Worm (Caenorhabditis elegans) whole organism, young adult: ENCODE measurements around the gene fbxa-224.

Source experiments
- F22D6.2 ChIP-seq: sonication (generic microtip); optimal IDR thresholded peaks from 2 replicates; lab custom pipeline; 2016; ENCODE audit warnings: mild to moderate bottlenecking, missing genetic modification characterization, missing compliant biosample characterization
- attf-6 ChIP-seq: fragments of 200-800 bp; sonication (Bioruptor generic); IDR thresholded peaks from 2 replicates; pipeline ENCODE4 v1.3.6; 2022; ENCODE audit warnings: missing genetic modification reagents, missing genetic modification characterization, missing compliant biosample characterization
- ceh-79 ChIP-seq: sonication (generic microtip); optimal IDR thresholded peaks from 2 replicates; lab custom pipeline; 2017; ENCODE audit warnings: mild to moderate bottlenecking, missing genetic modification characterization, missing compliant biosample characterization
- dpl-1 ChIP-seq: fragments of 150-350 bp; optimal IDR thresholded peaks from 2 replicates; lab custom pipeline; 2014; ENCODE audit warnings: missing biosample characterization, missing genetic modification reagents, missing genetic modification characterization
- egl-18 ChIP-seq: fragments of 200-800 bp; sonication (Bioruptor generic); IDR thresholded peaks from 2 replicates; pipeline ENCODE4 v1.3.6; 2022; ENCODE audit warnings: missing genetic modification reagents, missing genetic modification characterization, missing compliant biosample characterization
- ekl-4 ChIP-seq: fragments of 200-800 bp; sonication (Bioruptor generic); IDR thresholded peaks from 2 replicates; pipeline ENCODE4 v1.3.6; 2022; ENCODE audit warnings: missing genetic modification reagents, missing genetic modification characterization, missing compliant biosample characterization
- ets-4 ChIP-seq: fragments of 200-800 bp; sonication (Bioruptor generic); optimal IDR thresholded peaks from 2 replicates; lab custom pipeline; 2018; ENCODE audit warnings: mild to moderate bottlenecking, missing genetic modification characterization, missing compliant biosample characterization
- let-607 ChIP-seq, 2 experiments: fragments of 200-800 bp in 1 of 2; sonication (Bioruptor generic) in 1 of 2; sonication (generic microtip) in 1 of 2; optimal IDR thresholded peaks; 2 replicates each; lab custom pipeline; 2016 to 2018; ENCODE audit warnings: mild to moderate bottlenecking in 2 of 2, missing compliant biosample characterization in 2 of 2, missing genetic modification characterization in 2 of 2, moderate library complexity in 2 of 2, missing genotype in 1 of 2
- mes-4 ChIP-seq: sonication (generic microtip); optimal IDR thresholded peaks from 2 replicates; lab custom pipeline; 2016; ENCODE audit warnings: missing genotype, missing genetic modification characterization, missing compliant biosample characterization
- nhr-120 ChIP-seq: fragments of 200-800 bp; sonication (Bioruptor generic); IDR thresholded peaks from 2 replicates; pipeline ENCODE4 v1.3.6; 2022; ENCODE audit warnings: missing genetic modification characterization, missing compliant biosample characterization
- sea-2 ChIP-seq: fragments of 200-800 bp; sonication (Bioruptor generic); IDR thresholded peaks from 2 replicates; pipeline ENCODE4 v1.3.6; 2022; ENCODE audit warnings: missing genetic modification characterization, missing compliant biosample characterization
- snpc-3.4 ChIP-seq: sonication (generic microtip); optimal IDR thresholded peaks from 2 replicates; lab custom pipeline; 2017; ENCODE audit warnings: missing genetic modification characterization, mild to moderate bottlenecking, missing compliant biosample characterization, antibody characterized with exemption, moderate library complexity, missing genotype, missing genetic modification reagents
- tbx-9 ChIP-seq: sonication (generic microtip); optimal IDR thresholded peaks from 2 replicates; lab custom pipeline; 2016; ENCODE audit warnings: borderline replicate concordance, missing genetic modification characterization, inconsistent platforms, missing compliant biosample characterization

ce11 chrII:7543808-7544207 is 4.1 kb downstream of the fbxa-224 start, which contains the start of gene rol-8:
- TF ChIP-seq ceh-79 (tag; lab: Kevin White, UChicago): no peak
- TF ChIP-seq egl-18 (GFP tag; lab: Robert Waterston, UW): no peak
- TF ChIP-seq snpc-3.4 (tag; lab: Kevin White, UChicago): no peak
- no peak for TF ChIP-seq F22D6.2 (tag; lab: Kevin White, UChicago)
- TF ChIP-seq nhr-120 (GFP tag; lab: Robert Waterston, UW): no peak
- TF ChIP-seq sea-2 (GFP tag; lab: Robert Waterston, UW): no peak
- no peak for TF ChIP-seq ets-4 (GFP tag; lab: Kevin White, UChicago)
- no peak for TF ChIP-seq ekl-4 (GFP tag; lab: Robert Waterston, UW)
- TF ChIP-seq attf-6: no peak
- no peak for TF ChIP-seq mes-4
- TF ChIP-seq tbx-9 (tag; lab: Kevin White, UChicago): no peak
- no peak for TF ChIP-seq dpl-1
- no peak for TF ChIP-seq let-607 (tag; optimal IDR thresholded peaks at IDR 0.05; lab: Kevin White, UChicago)
